Worm (Caenorhabditis elegans): ENCODE results near the gene F22F1.3.

DNA sequence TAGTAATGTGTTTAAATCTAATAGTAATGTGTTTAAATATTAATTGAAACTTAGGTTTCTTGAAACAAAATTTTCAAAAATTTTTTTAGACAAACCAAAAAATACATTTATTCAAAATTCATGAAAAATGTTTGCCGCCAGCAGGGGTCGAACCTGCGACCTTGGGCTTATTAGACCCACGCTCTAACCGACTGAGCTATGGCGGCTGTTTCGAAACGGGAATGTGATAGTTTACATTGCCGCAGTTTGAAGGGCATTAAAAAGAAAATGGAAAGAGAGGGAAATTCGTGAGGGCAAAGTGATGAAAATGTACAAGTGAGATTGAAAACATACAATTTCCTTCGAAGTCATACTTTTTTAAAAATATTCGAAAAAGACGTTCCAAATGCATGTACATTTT lies 6.4 kb downstream of the F22F1.3 start:
- TF ChIP-seq snpc-4 (tag; optimal IDR thresholded peaks at IDR 0.05) = no peak
- TF ChIP-seq daf-12 (tag; optimal IDR thresholded peaks at IDR 0.05) = no peak
- peak; percentile 32 for TF ChIP-seq pha-4 (tag; optimal IDR thresholded peaks at IDR 0.05)
- TF ChIP-seq fkh-10 (GFP tag; optimal IDR thresholded peaks at IDR 0.05) = no peak
- TF ChIP-seq nhr-237 (tag; optimal IDR thresholded peaks at IDR 0.05) = no peak
- no peak for TF ChIP-seq mdl-1 (tag; optimal IDR thresholded peaks at IDR 0.05)
- peak; percentile 20 for TF ChIP-seq pqm-1 (tag; optimal IDR thresholded peaks at IDR 0.05)
- no peak for TF ChIP-seq ama-1 (optimal IDR thresholded peaks at IDR 0.05)
- no peak for TF ChIP-seq R02D3.7 (tag; optimal IDR thresholded peaks at IDR 0.05)
- no peak for TF ChIP-seq ZK546.5 (tag; optimal IDR thresholded peaks at IDR 0.05)
